Fruit fly (Drosophila melanogaster) whole organism, embryonic: ENCODE results near the gene papi.

Source experiments
- CG10959 ChIP-seq: fragments of 200-800 bp; sonication (Bioruptor generic); IDR thresholded peaks from 2 replicates; pipeline ENCODE4 v1.3.6; 2022; ENCODE audit warnings: missing biosample characterization, missing genetic modification characterization
- CG12104 ChIP-seq: fragments of 200-800 bp; sonication (Bioruptor generic); optimal IDR thresholded peaks from 3 replicates; lab custom pipeline; 2016; ENCODE audit warnings: missing biosample characterization, missing genetic modification characterization
- CG12391 ChIP-seq: fragments of 200-800 bp; sonication (Bioruptor generic); optimal IDR thresholded peaks from 3 replicates; lab custom pipeline; 2018; ENCODE audit warnings: missing biosample characterization, mild to moderate bottlenecking, missing genetic modification characterization, moderate library complexity
- CG12942 ChIP-seq: fragments of 200-800 bp; sonication (Bioruptor generic); optimal IDR thresholded peaks from 3 replicates; lab custom pipeline; 2016; ENCODE audit warnings: missing biosample characterization, missing genetic modification characterization
- CG1647 ChIP-seq: fragments of 200-800 bp; sonication (Bioruptor generic); optimal IDR thresholded peaks from 3 replicates; lab custom pipeline; 2016; ENCODE audit warnings: missing biosample characterization, missing genetic modification characterization
- CG16779 ChIP-seq: fragments of 200-800 bp; sonication (Bioruptor generic); IDR thresholded peaks from 2 replicates; pipeline ENCODE4 v1.3.6; 2022; ENCODE audit warnings: missing biosample characterization, missing genetic modification characterization
- CG17912 ChIP-seq: fragments of 200-800 bp; sonication (Bioruptor generic); optimal IDR thresholded peaks from 2 replicates; lab custom pipeline; 2018; ENCODE audit warnings: missing biosample characterization, mild to moderate bottlenecking, missing genetic modification characterization
- CG18599 ChIP-seq: fragments of 200-800 bp; sonication (Bioruptor generic); optimal IDR thresholded peaks from 3 replicates; lab custom pipeline; 2017; ENCODE audit warnings: missing biosample characterization, missing genetic modification characterization, mild to moderate bottlenecking, moderate library complexity, missing genetic modification reagents
- CG2129 ChIP-seq: fragments of 200-800 bp; sonication (Bioruptor generic); IDR thresholded peaks from 2 replicates; pipeline ENCODE4 v1.3.6; 2022; ENCODE audit warnings: missing biosample characterization, missing genetic modification characterization; ENCODE audit not compliant: partially characterized antibody
- CG31224 ChIP-seq: fragments of 200-800 bp; sonication (Bioruptor generic); IDR thresholded peaks from 2 replicates; pipeline ENCODE4 v1.3.6; 2022; ENCODE audit warnings: missing biosample characterization, missing genetic modification characterization
- CG32532 ChIP-seq: fragments of 200-800 bp; sonication (Bioruptor generic); IDR thresholded peaks from 2 replicates; pipeline ENCODE4 v1.3.6; 2022; ENCODE audit warnings: missing biosample characterization, missing genetic modification characterization
- CG3407 ChIP-seq: fragments of 200-800 bp; sonication (Bioruptor generic); optimal IDR thresholded peaks from 2 replicates; lab custom pipeline; 2018; ENCODE audit warnings: missing biosample characterization, mild to moderate bottlenecking, missing genetic modification characterization
- CG6689 ChIP-seq: fragments of 200-800 bp; sonication (Bioruptor generic); IDR thresholded peaks from 2 replicates; pipeline ENCODE4 v1.3.6; 2022; ENCODE audit warnings: missing biosample characterization, missing genetic modification characterization
- CG9215 ChIP-seq: fragments of 200-800 bp; sonication (Bioruptor generic); IDR thresholded peaks from 2 replicates; pipeline ENCODE4 v1.3.6; 2022; ENCODE audit warnings: missing biosample characterization, missing genetic modification characterization
- CG9727 ChIP-seq: fragments of 200-800 bp; sonication (Bioruptor generic); optimal IDR thresholded peaks from 3 replicates; lab custom pipeline; 2017; ENCODE audit warnings: missing biosample characterization, mild to moderate bottlenecking, missing genetic modification characterization
- CrebB ChIP-seq: fragments of 200-800 bp; sonication (Bioruptor generic); optimal IDR thresholded peaks from 3 replicates; lab custom pipeline; 2018; ENCODE audit warnings: missing biosample characterization, mild to moderate bottlenecking, missing genetic modification characterization
- Drgx ChIP-seq: fragments of 200-800 bp; sonication (Bioruptor generic); IDR thresholded peaks from 2 replicates; pipeline ENCODE4 v1.3.6; 2022; ENCODE audit warnings: missing biosample characterization, missing genetic modification characterization
- ERR ChIP-seq: fragments of 200-800 bp; sonication (Bioruptor generic); optimal IDR thresholded peaks from 2 replicates; lab custom pipeline; 2016; ENCODE audit warnings: missing biosample characterization, missing genetic modification characterization
- Ets65A ChIP-seq: fragments of 200-800 bp; sonication (Bioruptor generic); peaks from one replicate; lab custom pipeline; 2016; ENCODE audit warnings: missing biosample characterization, missing genetic modification characterization
- Hey ChIP-seq: fragments of 200-800 bp; sonication (Bioruptor generic); optimal IDR thresholded peaks from 3 replicates; lab custom pipeline; 2018; ENCODE audit warnings: missing biosample characterization, mild to moderate bottlenecking, missing genetic modification characterization
- Hr39 ChIP-seq: fragments of >200 bp; optimal IDR thresholded peaks from 2 replicates; lab custom pipeline; 2017
- Lhr ChIP-seq: fragments of 200-800 bp; sonication (Bioruptor generic); optimal IDR thresholded peaks from 3 replicates; lab custom pipeline; 2017; ENCODE audit warnings: mild to moderate bottlenecking, missing biosample characterization, missing genetic modification reagents, missing genetic modification characterization
- Med ChIP-seq: fragments of 200-800 bp; sonication (Bioruptor generic); peaks from one replicate; lab custom pipeline; 2016; ENCODE audit warnings: missing biosample characterization, missing genetic modification characterization, mild to moderate bottlenecking, inconsistent platforms, moderate library complexity
- Nf-YB ChIP-seq: fragments of 200-800 bp; sonication (Bioruptor generic); optimal IDR thresholded peaks from 3 replicates; lab custom pipeline; 2019; ENCODE audit warnings: missing biosample characterization, mild to moderate bottlenecking, missing genetic modification characterization, moderate library complexity
- Pdp1 ChIP-seq, 2 experiments: fragments of 200-800 bp; sonication (Bioruptor generic); optimal IDR thresholded peaks; 3 replicates each; lab custom pipeline; 2016; ENCODE audit warnings: missing biosample characterization in 2 of 2, missing genetic modification characterization in 2 of 2, mild to moderate bottlenecking in 1 of 2, moderate library complexity in 1 of 2
- Ptx1 ChIP-seq: fragments of 200-800 bp; sonication (Bioruptor generic); IDR thresholded peaks from 2 replicates; pipeline ENCODE4 v1.3.6; 2022; ENCODE audit warnings: missing biosample characterization, missing genetic modification characterization
- aop ChIP-seq: fragments of 200-800 bp; sonication (Bioruptor generic); IDR thresholded peaks from 2 replicates; pipeline ENCODE4 v1.3.6; 2022; ENCODE audit warnings: missing biosample characterization, missing genetic modification characterization
- ap ChIP-seq: fragments of 200-800 bp; sonication (Bioruptor generic); IDR thresholded peaks from 2 replicates; pipeline ENCODE4 v1.3.6; 2022; ENCODE audit warnings: missing biosample characterization, missing genetic modification characterization
- ems ChIP-seq: fragments of 200-800 bp; sonication (Bioruptor generic); optimal IDR thresholded peaks from 3 replicates; lab custom pipeline; 2016; ENCODE audit warnings: missing biosample characterization, missing genetic modification characterization
- en ChIP-seq: fragments of 200-800 bp; sonication (Bioruptor generic); optimal IDR thresholded peaks from 2 replicates; lab custom pipeline; 2016; ENCODE audit warnings: missing biosample characterization, missing genetic modification characterization
- eve ChIP-seq, 2 experiments: fragments of >200 bp; optimal IDR thresholded peaks; 2 replicates each; lab custom pipeline; 2017; ENCODE audit warnings: missing biosample characterization in 2 of 2, missing genetic modification characterization in 2 of 2
- fd3F ChIP-seq: fragments of 200-800 bp; sonication (Bioruptor generic); optimal IDR thresholded peaks from 2 replicates; lab custom pipeline; 2018; ENCODE audit warnings: missing biosample characterization, mild to moderate bottlenecking, missing genetic modification characterization, moderate library complexity
- klu ChIP-seq: fragments of 200-800 bp; sonication (Bioruptor generic); IDR thresholded peaks from 2 replicates; pipeline ENCODE4 v1.3.6; 2022; ENCODE audit warnings: missing biosample characterization, missing genetic modification characterization
- lola ChIP-seq, 3 experiments: fragments of >200 bp in 2 of 3; fragments of 200-800 bp in 1 of 3; sonication (Bioruptor generic) in 1 of 3; optimal IDR thresholded peaks; 2 replicates each; lab custom pipeline; 2017 to 2019; ENCODE audit warnings: missing biosample characterization in 3 of 3, missing genetic modification characterization in 3 of 3, mild to moderate bottlenecking in 1 of 3, moderate library complexity in 1 of 3
- nerfin-1 ChIP-seq: fragments of 200-800 bp; sonication (Bioruptor generic); optimal IDR thresholded peaks from 3 replicates; lab custom pipeline; 2019; ENCODE audit warnings: missing biosample characterization, mild to moderate bottlenecking, missing genetic modification characterization, moderate library complexity
- pita ChIP-seq: fragments of 200-800 bp; sonication (Bioruptor generic); optimal IDR thresholded peaks from 2 replicates; lab custom pipeline; 2017; ENCODE audit warnings: missing biosample characterization, mild to moderate bottlenecking, missing genetic modification characterization
- run ChIP-seq: fragments of 200-800 bp; sonication (Bioruptor generic); optimal IDR thresholded peaks from 3 replicates; lab custom pipeline; 2018; ENCODE audit warnings: missing biosample characterization, mild to moderate bottlenecking, missing genetic modification characterization
- sens ChIP-seq: fragments of 200-800 bp; sonication (Bioruptor generic); peaks from one replicate; lab custom pipeline; 2016; ENCODE audit warnings: missing biosample characterization, missing genetic modification characterization
- tin ChIP-seq: fragments of 200-800 bp; sonication (Bioruptor generic); optimal IDR thresholded peaks from 3 replicates; lab custom pipeline; 2016; ENCODE audit warnings: missing biosample characterization, missing genetic modification characterization
- tll ChIP-seq, 2 experiments: fragments of 200-800 bp in 1 of 2; fragments of >200 bp in 1 of 2; sonication (Bioruptor generic) in 1 of 2; optimal IDR thresholded peaks; 2 replicates each; lab custom pipeline; 2017 to 2019; ENCODE audit warnings: missing biosample characterization in 2 of 2, missing genetic modification characterization in 2 of 2, mild to moderate bottlenecking in 1 of 2, moderate library complexity in 1 of 2

The papi gene

DNA sequence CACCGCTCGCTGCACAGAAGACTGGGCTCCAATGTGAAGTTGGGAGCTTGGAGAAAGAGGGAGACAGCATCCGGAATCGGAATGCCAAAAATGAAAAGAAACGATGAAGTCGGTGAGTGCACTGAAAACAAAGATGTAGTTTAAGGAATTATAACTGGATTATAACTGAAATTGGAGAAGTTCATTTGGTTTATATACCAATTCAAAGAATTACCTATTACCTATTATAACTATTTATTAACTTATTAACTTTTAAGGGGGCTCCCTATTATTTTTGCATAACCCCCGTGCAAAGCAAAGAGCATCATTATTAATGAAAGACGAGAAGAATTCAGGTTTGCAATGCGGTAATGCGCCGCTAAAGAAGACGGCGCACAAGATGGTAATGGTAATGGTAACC, 35.9 kb upstream of the papi start:
- TF ChIP-seq Ets65A (GFP tag; lab: Kevin White, UChicago) (peak; percentile 22), CG17912 (GFP tag; lab: Kevin White, UChicago) (no peak), Drgx (GFP tag; lab: Robert Waterston, UW) (peak; percentile 59; the same call in 1 of the 2 replicates), Nf-YB (no peak), Lhr (GFP tag; lab: Kevin White, UChicago) (no peak), CG6689 (GFP tag; lab: Robert Waterston, UW) (no peak), Pdp1 (GFP tag; optimal IDR thresholded peaks at IDR 0.05; lab: Kevin White, UChicago) (no peak), CG12391 (tag; lab: Kevin White, UChicago) (no peak), pita (no peak), CG12942 (GFP tag; lab: Kevin White, UChicago) (no peak)
- TF ChIP-seq, all 482 proteins: peak for 2

DNA sequence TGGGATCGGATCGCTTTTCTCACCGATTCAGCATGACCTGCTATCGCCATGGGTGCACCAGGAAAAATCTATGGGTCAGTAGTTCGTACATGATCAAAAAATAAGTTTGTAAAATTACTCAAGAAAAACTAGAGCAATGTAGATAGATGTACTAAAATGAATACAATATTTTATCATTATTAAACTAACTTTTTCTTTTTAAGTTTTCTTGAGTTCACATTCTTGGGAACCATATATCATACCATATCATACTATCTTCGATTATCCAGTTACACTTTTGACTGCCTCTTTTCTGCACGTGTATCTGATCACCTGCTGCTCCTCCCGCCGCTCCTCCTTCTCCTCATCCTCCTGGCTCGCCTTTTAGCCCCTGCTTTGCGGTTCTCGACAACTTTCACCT, 35.2 kb upstream of the papi start:
- TF ChIP-seq CG2129 (GFP tag; lab: Robert Waterston, UW) (no peak), sens (GFP tag; lab: Kevin White, UChicago) (peak; percentile 36)

DNA sequence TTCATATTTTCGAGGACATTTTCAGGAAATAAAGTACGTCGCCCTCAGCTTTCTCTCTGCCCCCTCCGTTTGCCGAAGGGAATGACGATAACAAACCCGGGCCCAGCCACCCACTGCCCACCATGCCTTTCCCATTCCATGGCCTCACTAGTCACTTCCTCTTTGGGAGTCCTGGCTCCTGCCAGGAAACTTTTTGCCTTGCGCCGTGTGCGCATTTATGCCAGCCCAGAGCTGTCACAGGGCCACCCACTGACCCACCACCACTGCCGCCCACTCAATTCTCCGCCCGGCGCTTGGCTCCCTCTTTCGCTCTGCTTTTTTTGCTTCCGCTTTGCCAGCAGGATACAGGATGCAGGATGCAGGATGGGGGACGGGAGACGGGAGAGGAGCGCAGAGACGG, 33.1 kb upstream of the papi start:
- TF ChIP-seq CG3407 (GFP tag; lab: Kevin White, UChicago), result no peak
- no peak for TF ChIP-seq Ptx1
- TF ChIP-seq CG1647 (GFP tag; lab: Kevin White, UChicago), result no peak
- no peak for TF ChIP-seq CG9215 (GFP tag; lab: Robert Waterston, UW)
- TF ChIP-seq CG32532 (GFP tag; lab: Robert Waterston, UW), result no peak
- TF ChIP-seq Hr39 (lab: Kevin White, UChicago), result no peak
- TF ChIP-seq nerfin-1 (tag; lab: Kevin White, UChicago), result no peak
- TF ChIP-seq CG9727, result no peak
- TF ChIP-seq en (GFP tag; lab: Kevin White, UChicago), result no peak
- TF ChIP-seq Med (GFP tag; lab: Kevin White, UChicago), result no peak
- TF ChIP-seq CG18599 (GFP tag; lab: Kevin White, UChicago), result peak; percentile 30
- TF ChIP-seq fd3F (GFP tag; lab: Kevin White, UChicago), result no peak
- TF ChIP-seq klu (GFP tag; lab: Robert Waterston, UW), result no peak
- peak in 1 of 2 experiments; percentile 37 for TF ChIP-seq eve (GFP tag; optimal IDR thresholded peaks at IDR 0.05; lab: Kevin White, UChicago)
- TF ChIP-seq lola (GFP tag; optimal IDR thresholded peaks at IDR 0.05; lab: Kevin White, UChicago), result no peak
- TF ChIP-seq CG16779 (GFP tag; lab: Robert Waterston, UW), result peak; percentile 40; the same call in 1 of the 2 replicates
- TF ChIP-seq CG12104 (GFP tag; lab: Kevin White, UChicago), result no peak
- TF ChIP-seq aop, result 0 out of 2 replicates have a peak, but pooled peaks have one; percentile 6
- TF ChIP-seq ems (GFP tag; lab: Kevin White, UChicago), result no peak
- no peak for TF ChIP-seq CrebB
- TF ChIP-seq Drgx (GFP tag; lab: Robert Waterston, UW), result no peak
- TF ChIP-seq run (tag; lab: Kevin White, UChicago), result no peak
- TF ChIP-seq CG10959, result peak; percentile 8; the same call in 1 of the 2 replicates
- TF ChIP-seq tin (GFP tag; lab: Kevin White, UChicago), result no peak
- TF ChIP-seq ap (GFP tag; lab: Robert Waterston, UW), result no peak
- TF ChIP-seq ERR (GFP tag; lab: Kevin White, UChicago), result no peak
- TF ChIP-seq CG31224 (GFP tag; lab: Robert Waterston, UW), result peak; percentile 94
- TF ChIP-seq Hey (tag; lab: Kevin White, UChicago), result peak; percentile 20
- TF ChIP-seq tll (GFP tag; optimal IDR thresholded peaks at IDR 0.05; lab: Kevin White, UChicago), result no peak
